Worm (Caenorhabditis elegans) whole organism, L4 larva: ENCODE results near the gene clec-127.

Experiments used
- F10B5.3 ChIP-seq: sonication (generic microtip); optimal IDR thresholded peaks from 2 replicates; lab custom pipeline; 2016; ENCODE audit warnings: mild to moderate bottlenecking, missing genetic modification characterization, missing compliant biosample characterization
- R02D3.7 ChIP-seq: fragments of 150-350 bp; sonication (generic microtip); optimal IDR thresholded peaks from 3 replicates; lab custom pipeline; 2014; ENCODE audit warnings: missing biosample characterization, missing genetic modification characterization
- T20F7.1 ChIP-seq: fragments of 200-800 bp; sonication (Bioruptor generic); optimal IDR thresholded peaks from 2 replicates; lab custom pipeline; 2018; ENCODE audit warnings: mild to moderate bottlenecking, missing genetic modification characterization, missing compliant biosample characterization
- Y48G9A.11 ChIP-seq: fragments of 200-800 bp; sonication (Bioruptor generic); IDR thresholded peaks from 2 replicates; pipeline ENCODE4 v1.3.6; 2022; ENCODE audit warnings: missing genetic modification reagents, missing genetic modification characterization, missing compliant biosample characterization
- Y5F2A.4 ChIP-seq: fragments of 200-800 bp; sonication (Bioruptor generic); optimal IDR thresholded peaks from 2 replicates; lab custom pipeline; 2018; ENCODE audit warnings: mild to moderate bottlenecking, missing genetic modification characterization, missing compliant biosample characterization
- ZK337.2 ChIP-seq: fragments of 200-800 bp; sonication (Bioruptor generic); IDR thresholded peaks from 2 replicates; pipeline ENCODE4 v1.3.6; 2022; ENCODE audit warnings: missing genetic modification reagents, missing genetic modification characterization, missing compliant biosample characterization
- aha-1 ChIP-seq: fragments of 150-350 bp; peaks from one replicate; lab custom pipeline; 2014; ENCODE audit warnings: missing biosample characterization, missing genetic modification characterization
- aly-2 ChIP-seq: sonication (generic microtip); optimal IDR thresholded peaks from 2 replicates; lab custom pipeline; 2018; ENCODE audit warnings: missing biosample characterization, missing genetic modification characterization
- ceh-20 ChIP-seq: fragments of 200-800 bp; sonication (Bioruptor generic); IDR thresholded peaks from 2 replicates; pipeline ENCODE4 v1.3.6; 2022; ENCODE audit warnings: missing genetic modification reagents, missing genetic modification characterization, missing compliant biosample characterization
- ceh-44 ChIP-seq: fragments of 200-800 bp; sonication (Bioruptor generic); IDR thresholded peaks from 2 replicates; pipeline ENCODE4 v1.3.6; 2022; ENCODE audit warnings: missing genetic modification reagents, missing genetic modification characterization, missing compliant biosample characterization
- ceh-82 ChIP-seq: sonication (generic microtip); optimal IDR thresholded peaks from 2 replicates; lab custom pipeline; 2017; ENCODE audit warnings: missing biosample characterization, missing genetic modification characterization
- ces-1 ChIP-seq: fragments of 150-350 bp; sonication (generic microtip); optimal IDR thresholded peaks from 4 replicates; lab custom pipeline; 2014; ENCODE audit warnings: missing biosample characterization, missing genetic modification reagents, missing genetic modification characterization
- daf-16 ChIP-seq, 3 experiments: sonication (generic microtip); optimal IDR thresholded peaks; 2 replicates each; lab custom pipeline; 2016 to 2017; ENCODE audit warnings: missing genetic modification characterization in 3 of 3, missing genetic modification reagents in 3 of 3, mild to moderate bottlenecking in 2 of 3, missing compliant biosample characterization in 2 of 3, missing biosample characterization in 1 of 3, moderate library complexity in 1 of 3
- daf-19 ChIP-seq: fragments of 200-800 bp; sonication (Bioruptor generic); conservative IDR thresholded peaks from 2 replicates; pipeline ENCODE4 v1.3.6; 2022; ENCODE audit warnings: missing genetic modification characterization, missing compliant biosample characterization
- dmd-9 ChIP-seq: fragments of 200-800 bp; sonication (Bioruptor generic); IDR thresholded peaks from 2 replicates; pipeline ENCODE4 v1.3.6; 2022; ENCODE audit warnings: missing genetic modification reagents, missing genetic modification characterization, missing compliant biosample characterization
- dpl-1 ChIP-seq: fragments of 150-350 bp; optimal IDR thresholded peaks from 2 replicates; lab custom pipeline; 2014; ENCODE audit warnings: missing biosample characterization, missing genetic modification reagents, missing genetic modification characterization
- duxl-1 ChIP-seq: sonication (generic microtip); optimal IDR thresholded peaks from 2 replicates; lab custom pipeline; 2016; ENCODE audit warnings: mild to moderate bottlenecking, missing genetic modification characterization, moderate library complexity, missing compliant biosample characterization; ENCODE audit not compliant: poor library complexity
- egl-27 ChIP-seq: sonication (generic microtip); optimal IDR thresholded peaks from 3 replicates; lab custom pipeline; 2017; ENCODE audit warnings: missing biosample characterization, missing genetic modification reagents, missing genetic modification characterization
- fkh-10 ChIP-seq: fragments of 150-350 bp; optimal IDR thresholded peaks from 2 replicates; lab custom pipeline; 2014; ENCODE audit warnings: missing biosample characterization, missing genetic modification reagents, missing genetic modification characterization
- gei-8 ChIP-seq: fragments of 200-800 bp; sonication (Bioruptor generic); optimal IDR thresholded peaks from 2 replicates; lab custom pipeline; 2018; ENCODE audit warnings: mild to moderate bottlenecking, missing genetic modification characterization, missing compliant biosample characterization
- hif-1 ChIP-seq, 2 experiments: sonication (generic microtip); optimal IDR thresholded peaks; 2 replicates each; lab custom pipeline; 2016 to 2017; ENCODE audit warnings: missing compliant biosample characterization in 2 of 2, missing genetic modification characterization in 2 of 2, missing genetic modification reagents in 2 of 2, missing genotype in 2 of 2, mild to moderate bottlenecking in 1 of 2
- hlh-11 ChIP-seq: fragments of 200-800 bp; sonication (Bioruptor generic); optimal IDR thresholded peaks from 2 replicates; lab custom pipeline; 2018; ENCODE audit warnings: mild to moderate bottlenecking, missing genetic modification characterization, missing compliant biosample characterization
- jun-1 ChIP-seq: fragments of 150-350 bp; optimal IDR thresholded peaks from 2 replicates; lab custom pipeline; 2014; ENCODE audit warnings: missing biosample characterization, missing genetic modification reagents, missing genetic modification characterization
- lim-7 ChIP-seq: fragments of 200-800 bp; sonication (Bioruptor generic); IDR thresholded peaks from 2 replicates; pipeline ENCODE4 v1.3.6; 2022; ENCODE audit warnings: missing genetic modification characterization, missing compliant biosample characterization
- nhr-102 ChIP-seq: sonication (generic microtip); optimal IDR thresholded peaks from 2 replicates; lab custom pipeline; 2016; ENCODE audit warnings: mild to moderate bottlenecking, missing genetic modification characterization, moderate library complexity, missing compliant biosample characterization
- nhr-11 ChIP-seq: fragments of 150-350 bp; optimal IDR thresholded peaks from 2 replicates; lab custom pipeline; 2014; ENCODE audit warnings: missing biosample characterization, missing genetic modification characterization
- snpc-1.2 ChIP-seq: fragments of 200-800 bp; sonication (Bioruptor generic); IDR thresholded peaks from 2 replicates; pipeline ENCODE4 v1.3.6; 2022; ENCODE audit warnings: missing genetic modification reagents, missing genetic modification characterization, missing compliant biosample characterization
- snpc-4 ChIP-seq: fragments of 150-350 bp; optimal IDR thresholded peaks from 2 replicates; lab custom pipeline; 2014; ENCODE audit warnings: missing biosample characterization, missing genetic modification characterization
- spr-1 ChIP-seq: sonication (generic microtip); optimal IDR thresholded peaks from 2 replicates; lab custom pipeline; 2016; ENCODE audit warnings: mild to moderate bottlenecking, missing genetic modification characterization, missing compliant biosample characterization
- unc-130 ChIP-seq: sonication (generic microtip); optimal IDR thresholded peaks from 2 replicates; lab custom pipeline; 2016; ENCODE audit warnings: missing genetic modification reagents, missing genetic modification characterization, missing compliant biosample characterization
- unc-39 ChIP-seq: sonication (generic microtip); optimal IDR thresholded peaks from 2 replicates; lab custom pipeline; 2017; ENCODE audit warnings: missing biosample characterization, missing genetic modification characterization
- unc-62 ChIP-seq, 3 experiments: fragments of 150-350 bp in 1 of 3; sonication (generic microtip); optimal IDR thresholded peaks in 2 of 3; peaks in 1 of 3; 1 replicate in 1 of 3; 2 replicates in 2 of 3; lab custom pipeline; 2014 to 2017; ENCODE audit warnings: missing biosample characterization in 3 of 3, missing genetic modification characterization in 3 of 3, missing genetic modification reagents in 3 of 3, missing genotype in 1 of 3
- zag-1 ChIP-seq: fragments of 150-350 bp; optimal IDR thresholded peaks from 2 replicates; lab custom pipeline; 2014; ENCODE audit warnings: missing biosample characterization, missing genetic modification characterization
- zfp-2 ChIP-seq: sonication (generic microtip); optimal IDR thresholded peaks from 2 replicates; lab custom pipeline; 2016; ENCODE audit warnings: mild to moderate bottlenecking, missing genetic modification characterization, missing compliant biosample characterization
- ztf-11 ChIP-seq: fragments of 150-350 bp; optimal IDR thresholded peaks from 2 replicates; lab custom pipeline; 2014; ENCODE audit warnings: missing biosample characterization, missing genetic modification characterization

clec-127 gene

DNA sequence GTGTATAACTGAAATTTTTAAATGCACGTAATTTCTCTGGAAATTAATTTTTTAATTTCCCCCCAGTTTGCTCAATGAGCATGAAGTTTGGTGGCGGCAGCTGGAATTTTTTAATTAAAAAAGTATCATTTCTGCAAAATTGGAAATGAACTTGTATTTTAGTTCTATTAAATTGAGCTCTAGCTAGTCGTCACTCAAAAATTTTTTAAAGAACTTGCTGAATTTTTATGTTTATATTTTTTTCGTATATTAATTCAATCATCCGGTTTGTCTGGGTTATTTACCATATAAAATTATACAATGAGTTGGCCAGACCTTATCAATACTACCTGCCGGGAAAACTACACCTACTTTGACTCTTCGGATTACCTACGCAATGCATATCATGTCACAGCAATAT is 12.7 kb upstream of the clec-127 start, which contains the start of gene srh-59:
Gene srh-59 (plus strand): TSS at position 301 of the 400 bp plus-strand sequence.
- TF ChIP-seq unc-39 (tag; lab: Kevin White, UChicago) = no peak
- peak in 1 of 2 experiments; percentile 9 for TF ChIP-seq unc-62 (GFP tag; optimal IDR thresholded peaks at IDR 0.05 in 1 of 2; lab: Kevin White, UChicago)
- no peak for TF ChIP-seq unc-62 (tag; optimal IDR thresholded peaks at IDR 0.05; lab: Kevin White, UChicago)

DNA sequence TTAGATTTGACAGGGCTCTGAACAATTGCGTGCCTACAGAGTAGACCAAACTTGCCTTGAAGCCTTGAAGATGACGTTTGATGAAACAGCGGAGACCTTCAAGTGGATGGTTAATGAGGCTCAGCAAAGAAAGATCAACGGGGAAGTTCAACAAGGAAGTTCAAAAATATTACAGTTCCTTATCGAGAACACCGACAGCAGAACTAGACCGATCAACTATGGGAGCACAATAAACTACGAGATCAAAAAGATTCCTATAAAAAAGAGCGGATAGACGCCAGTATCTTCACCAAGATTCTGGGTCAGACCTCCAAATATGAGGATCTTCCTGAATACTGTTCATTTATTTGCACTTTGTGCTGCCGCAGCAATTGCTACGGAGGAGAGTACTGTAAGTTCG is 10.7 kb upstream of the clec-127 start, which contains the start of gene clec-134:
Gene clec-134 (plus strand): TSS at position 301 of the 400 bp plus-strand sequence.
- TF ChIP-seq Y5F2A.4 (GFP tag; lab: Kevin White, UChicago) (no peak), duxl-1 (no peak), egl-27 (no peak), daf-19 (GFP tag; lab: Robert Waterston, UW) (no peak), R02D3.7 (tag; lab: Kevin White, UChicago) (no peak), snpc-4 (tag; lab: Kevin White, UChicago) (no peak), aha-1 (tag; lab: Kevin White, UChicago) (peak; percentile 35), fkh-10 (GFP tag; lab: Kevin White, UChicago) (no peak)

DNA sequence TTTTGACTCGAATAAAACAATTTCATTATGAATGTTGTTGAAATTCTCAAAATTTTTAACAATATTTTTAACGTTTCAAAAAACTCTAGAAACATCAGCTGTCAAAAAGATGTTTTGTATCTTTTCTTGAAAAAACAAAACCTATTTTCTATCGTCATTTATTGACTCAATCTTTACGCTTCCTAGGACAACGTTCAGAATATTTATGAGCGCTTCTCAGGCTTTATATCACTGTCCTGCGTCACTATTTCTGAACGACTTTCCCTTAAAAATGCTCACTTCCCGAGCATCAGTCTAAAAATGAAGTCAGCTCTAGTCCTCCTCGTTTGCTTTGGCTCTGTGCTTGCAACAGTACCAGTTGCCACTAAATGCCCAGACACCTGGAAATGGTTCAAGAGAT is 9.1 kb upstream of the clec-127 start, which contains the start of gene clec-133:
Gene clec-133 (plus strand): TSS at position 301 of the 400 bp plus-strand sequence.
- TF ChIP-seq nhr-11 (tag; lab: Kevin White, UChicago) (no peak), daf-16 (GFP tag; optimal IDR thresholded peaks at IDR 0.05; lab: Kevin White, UChicago) (no peak), daf-16 (tag; optimal IDR thresholded peaks at IDR 0.05; lab: Kevin White, UChicago) (no peak), ceh-20 (GFP tag; lab: Robert Waterston, UW) (no peak), zfp-2 (tag; lab: Kevin White, UChicago) (no peak), T20F7.1 (GFP tag; lab: Kevin White, UChicago) (no peak), snpc-1.2 (no peak), hif-1 (tag; optimal IDR thresholded peaks at IDR 0.05; lab: Kevin White, UChicago) (no peak), ceh-44 (GFP tag; lab: Robert Waterston, UW) (no peak), ztf-11 (tag; lab: Kevin White, UChicago) (no peak), egl-27 (no peak), gei-8 (no peak), F10B5.3 (tag; lab: Kevin White, UChicago) (no peak), ces-1 (GFP tag; lab: Kevin White, UChicago) (no peak), ceh-82 (tag; lab: Kevin White, UChicago) (no peak), dmd-9 (GFP tag; lab: Robert Waterston, UW) (no peak), unc-130 (GFP tag; lab: Kevin White, UChicago) (no peak), dpl-1 (GFP tag; lab: Kevin White, UChicago) (no peak), aly-2 (tag; lab: Kevin White, UChicago) (no peak)

DNA sequence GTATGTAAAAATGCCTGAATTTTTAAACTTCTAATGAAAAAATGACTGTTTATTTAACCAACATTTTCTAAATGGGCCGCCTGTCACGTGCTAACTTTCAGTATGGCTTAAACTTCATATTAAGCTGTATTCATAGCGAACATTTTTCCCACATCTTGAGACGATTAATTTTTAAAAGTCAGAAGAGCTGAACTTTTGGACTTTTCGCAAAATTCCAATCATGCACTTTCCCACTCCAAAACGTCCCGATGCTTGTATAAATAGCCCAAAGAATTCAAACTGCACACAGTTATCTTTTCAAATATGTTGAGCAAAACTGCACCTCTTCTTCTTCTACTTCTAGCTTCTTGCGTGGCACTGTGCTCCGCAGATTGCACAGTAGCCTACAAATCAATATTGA is 7.7 kb upstream of the clec-127 start, which contains the start of gene clec-132:
Gene clec-132 (plus strand): TSS at position 301 of the 400 bp plus-strand sequence.
- no peak for TF ChIP-seq jun-1 (tag; lab: Kevin White, UChicago)
- no peak for TF ChIP-seq ces-1 (GFP tag; lab: Kevin White, UChicago)
- TF ChIP-seq ZK337.2 (GFP tag; lab: Robert Waterston, UW) = no peak
- no peak for TF ChIP-seq ceh-82 (tag; lab: Kevin White, UChicago)
- no peak for TF ChIP-seq hlh-11
- no peak for TF ChIP-seq F10B5.3 (tag; lab: Kevin White, UChicago)
- no peak for TF ChIP-seq nhr-102 (tag; lab: Kevin White, UChicago)
- TF ChIP-seq unc-39 (tag; lab: Kevin White, UChicago) = no peak
- TF ChIP-seq zag-1 (tag; lab: Kevin White, UChicago) = no peak
- no peak for TF ChIP-seq unc-62 (GFP tag; optimal IDR thresholded peaks at IDR 0.05 in 1 of 2; lab: Kevin White, UChicago)
- TF ChIP-seq unc-62 (tag; optimal IDR thresholded peaks at IDR 0.05; lab: Kevin White, UChicago) = no peak
- TF ChIP-seq aha-1 (tag; lab: Kevin White, UChicago) = no peak
- TF ChIP-seq lim-7 (GFP tag; lab: Robert Waterston, UW) = no peak
- no peak for TF ChIP-seq Y48G9A.11
- no peak for TF ChIP-seq spr-1 (tag; lab: Kevin White, UChicago)
